Fruit fly (Drosophila melanogaster): ENCODE measurements around the gene Rbp1.

Rbp1 gene

dm6 chr3R:10788186-10788585, 4.0 kb downstream of the Rbp1 start, which contains the start of the genes Art1 and Mcm5 (continued):
- TF ChIP-seq CG11695 (GFP tag; IDR thresholded peaks at IDR 0.05), result no peak
- TF ChIP-seq Vsx1 (GFP tag; optimal IDR thresholded peaks at IDR 0.05), result no peak
- peak; percentile 67 for TF ChIP-seq phol (tag; optimal IDR thresholded peaks at IDR 0.05)
- TF ChIP-seq Lim3 (GFP tag; IDR thresholded peaks at IDR 0.05), result no peak
- TF ChIP-seq CG4404 (GFP tag; IDR thresholded peaks at IDR 0.05), result no peak; the same call in 1 of the 2 replicates
- peak; percentile 38 for TF ChIP-seq NC2β (GFP tag; optimal IDR thresholded peaks at IDR 0.05)
- TF ChIP-seq Ets97D (GFP tag; optimal IDR thresholded peaks at IDR 0.05), result peak; percentile 80
- no peak for TF ChIP-seq Atf-2 (GFP tag; optimal IDR thresholded peaks at IDR 0.05)
- TF ChIP-seq h (optimal IDR thresholded peaks at IDR 0.05), result no peak
- peak; percentile 62 for TF ChIP-seq CG3847 (GFP tag; IDR thresholded peaks at IDR 0.05)
- TF ChIP-seq Lhr (GFP tag; optimal IDR thresholded peaks at IDR 0.05), result peak; percentile 52
- TF ChIP-seq CG10274 (GFP tag; optimal IDR thresholded peaks at IDR 0.05), result no peak
- peak; percentile 72 for TF ChIP-seq MBD-R2 (GFP tag; IDR thresholded peaks at IDR 0.05)
- no peak for TF ChIP-seq sqz (GFP tag; optimal IDR thresholded peaks at IDR 0.05)
- no peak for TF ChIP-seq jigr1 (GFP tag; IDR thresholded peaks at IDR 0.05)
- no peak for TF ChIP-seq pnt (GFP tag; optimal IDR thresholded peaks at IDR 0.05)
- peak; percentile 86 for TF ChIP-seq amos (GFP tag; IDR thresholded peaks at IDR 0.05; ENCODE audit: partially characterized antibody)
- no peak for TF ChIP-seq CG17328 (GFP tag; IDR thresholded peaks at IDR 0.05)
- TF ChIP-seq CG14965 (GFP tag; optimal IDR thresholded peaks at IDR 0.05; ENCODE audit: borderline replicate concordance), result no peak
- TF ChIP-seq gcm (GFP tag; optimal IDR thresholded peaks at IDR 0.05), result no peak
- TF ChIP-seq Mrtf (GFP tag; IDR thresholded peaks at IDR 0.05), result no peak
- TF ChIP-seq CG1832 (GFP tag; optimal IDR thresholded peaks at IDR 0.05), result no peak
- no peak for TF ChIP-seq CG7556 (GFP tag; optimal IDR thresholded peaks at IDR 0.05)
- TF ChIP-seq Dbx (GFP tag; IDR thresholded peaks at IDR 0.05), result peak; percentile 55; the same call in 1 of the 3 replicates
- TF ChIP-seq CG15269 (tag; optimal IDR thresholded peaks at IDR 0.05), result no peak
- TF ChIP-seq Poxn (GFP tag; IDR thresholded peaks at IDR 0.05), result no peak
- peak; percentile 53 for TF ChIP-seq jumu (GFP tag; optimal IDR thresholded peaks at IDR 0.05)
- no peak for TF ChIP-seq CG6175 (GFP tag; IDR thresholded peaks at IDR 0.05)
- peak; percentile 46 for TF ChIP-seq CG4854 (GFP tag; optimal IDR thresholded peaks at IDR 0.05)
- TF ChIP-seq CG18011 (GFP tag; optimal IDR thresholded peaks at IDR 0.05), result no peak
- no peak for TF ChIP-seq CG6689 (GFP tag; IDR thresholded peaks at IDR 0.05)
- peak; percentile 80 for TF ChIP-seq Opbp (GFP tag; IDR thresholded peaks at IDR 0.05; ENCODE audit: partially characterized antibody)
- no peak for TF ChIP-seq CG7987 (GFP tag; optimal IDR thresholded peaks at IDR 0.05)
- TF ChIP-seq CG17829 (tag; optimal IDR thresholded peaks at IDR 0.05), result peak; percentile 49
- peak; percentile 96 for TF ChIP-seq CG16813 (GFP tag; IDR thresholded peaks at IDR 0.05; ENCODE audit: partially characterized antibody)
- no peak for TF ChIP-seq D (optimal IDR thresholded peaks at IDR 0.05)
- TF ChIP-seq D (GFP tag; optimal IDR thresholded peaks at IDR 0.05), result no peak
- TF ChIP-seq dm (GFP tag; optimal IDR thresholded peaks at IDR 0.05), result peak; percentile 92
- peak; percentile 54 for TF ChIP-seq CG4424 (GFP tag; optimal IDR thresholded peaks at IDR 0.05)
- TF ChIP-seq Xrp1 (GFP tag; IDR thresholded peaks at IDR 0.05), result no peak
- no peak for TF ChIP-seq hkb (optimal IDR thresholded peaks at IDR 0.05)
- TF ChIP-seq hkb (GFP tag; IDR thresholded peaks at IDR 0.05), result no peak
- TF ChIP-seq Awh (GFP tag; IDR thresholded peaks at IDR 0.05), result no peak
- TF ChIP-seq nerfin-1 (tag; optimal IDR thresholded peaks at IDR 0.05), result no peak
- TF ChIP-seq CG11696 (GFP tag; IDR thresholded peaks at IDR 0.05), result no peak
- peak; percentile 42 for TF ChIP-seq tin (GFP tag; optimal IDR thresholded peaks at IDR 0.05)
- no peak for TF ChIP-seq otp (GFP tag; IDR thresholded peaks at IDR 0.05)
- no peak for TF ChIP-seq sug (tag; optimal IDR thresholded peaks at IDR 0.05)
- peak in 1 of 2 experiments; percentile 20 for TF ChIP-seq chif (GFP tag; optimal IDR thresholded peaks at IDR 0.05)
- TF ChIP-seq gsb-n (tag; optimal IDR thresholded peaks at IDR 0.05), result no peak
- no peak for TF ChIP-seq Fer1 (GFP tag; optimal IDR thresholded peaks at IDR 0.05)
- TF ChIP-seq CG30020 (tag; optimal IDR thresholded peaks at IDR 0.05), result peak; percentile 61
- TF ChIP-seq repo (GFP tag; optimal IDR thresholded peaks at IDR 0.05), result no peak
